Fruit fly (Drosophila melanogaster) whole organism, embryonic: ENCODE measurements around the gene CG14277.

Experiments used
- Abd-B ChIP-seq: fragments of 200-800 bp; sonication (Bioruptor generic); optimal IDR thresholded peaks from 2 replicates; lab custom pipeline; 2018; ENCODE audit warnings: missing biosample characterization, mild to moderate bottlenecking, missing genetic modification characterization, moderate library complexity
- Ada2b ChIP-seq: fragments of 200-800 bp; sonication (Bioruptor generic); IDR thresholded peaks from 2 replicates; pipeline ENCODE4 v1.3.6; 2022; ENCODE audit warnings: missing biosample characterization, missing genetic modification characterization
- CG1024 ChIP-seq: fragments of 200-800 bp; sonication (Bioruptor generic); IDR thresholded peaks from 2 replicates; pipeline ENCODE4 v1.3.6; 2022; ENCODE audit warnings: missing biosample characterization, missing genetic modification characterization
- CG11093 ChIP-seq: fragments of 200-800 bp; sonication (Bioruptor generic); IDR thresholded peaks from 3 replicates; pipeline ENCODE4 v1.3.6; 2022; ENCODE audit warnings: missing biosample characterization, missing genetic modification characterization
- CG12299 ChIP-seq: fragments of 200-800 bp; sonication (Bioruptor generic); optimal IDR thresholded peaks from 2 replicates; lab custom pipeline; 2018; ENCODE audit warnings: missing biosample characterization, mild to moderate bottlenecking, missing genetic modification characterization
- CG12391 ChIP-seq: fragments of 200-800 bp; sonication (Bioruptor generic); optimal IDR thresholded peaks from 3 replicates; lab custom pipeline; 2018; ENCODE audit warnings: missing biosample characterization, mild to moderate bottlenecking, missing genetic modification characterization, moderate library complexity
- CG14667 ChIP-seq: fragments of 200-800 bp; sonication (Bioruptor generic); IDR thresholded peaks from 2 replicates; pipeline ENCODE4 v1.3.6; 2022; ENCODE audit warnings: missing biosample characterization, missing genetic modification characterization
- CG14710 ChIP-seq: fragments of 200-800 bp; sonication (Bioruptor generic); optimal IDR thresholded peaks from 3 replicates; lab custom pipeline; 2019; ENCODE audit warnings: missing biosample characterization, mild to moderate bottlenecking, missing genetic modification characterization, moderate library complexity
- CG15073 ChIP-seq: fragments of 200-800 bp; sonication (Bioruptor generic); optimal IDR thresholded peaks from 2 replicates; lab custom pipeline; 2016; ENCODE audit warnings: missing biosample characterization, missing genetic modification characterization
- CG17328 ChIP-seq: fragments of 200-800 bp; sonication (Bioruptor generic); IDR thresholded peaks from 2 replicates; pipeline ENCODE4 v1.3.6; 2022; ENCODE audit warnings: missing biosample characterization, missing genetic modification characterization
- CG17359 ChIP-seq: fragments of 200-800 bp; sonication (Bioruptor generic); optimal IDR thresholded peaks from 3 replicates; lab custom pipeline; 2018; ENCODE audit warnings: missing biosample characterization, mild to moderate bottlenecking, missing genetic modification characterization, moderate library complexity
- CG17568 ChIP-seq: fragments of 200-800 bp; sonication (Bioruptor generic); optimal IDR thresholded peaks from 2 replicates; lab custom pipeline; 2018; ENCODE audit warnings: missing biosample characterization, mild to moderate bottlenecking, missing genetic modification characterization, moderate library complexity
- CG17912 ChIP-seq: fragments of 200-800 bp; sonication (Bioruptor generic); optimal IDR thresholded peaks from 2 replicates; lab custom pipeline; 2018; ENCODE audit warnings: missing biosample characterization, mild to moderate bottlenecking, missing genetic modification characterization
- CG1792 ChIP-seq: fragments of 200-800 bp; sonication (Bioruptor generic); optimal IDR thresholded peaks from 2 replicates; lab custom pipeline; 2016; ENCODE audit warnings: missing biosample characterization, missing genetic modification characterization
- CG18476 ChIP-seq: fragments of 200-800 bp; sonication (Bioruptor generic); optimal IDR thresholded peaks from 2 replicates; lab custom pipeline; 2016; ENCODE audit warnings: missing biosample characterization, mild to moderate bottlenecking, missing genetic modification characterization
- CG2116 ChIP-seq: fragments of 200-800 bp; sonication (Bioruptor generic); optimal IDR thresholded peaks from 3 replicates; lab custom pipeline; 2018; ENCODE audit warnings: missing biosample characterization, mild to moderate bottlenecking, missing genetic modification characterization
- CG2889 ChIP-seq: fragments of 200-800 bp; sonication (Bioruptor generic); IDR thresholded peaks from 3 replicates; pipeline ENCODE4 v1.3.6; 2022; ENCODE audit warnings: missing biosample characterization, missing genetic modification characterization
- CG31388 ChIP-seq: fragments of 200-800 bp; sonication (Bioruptor generic); optimal IDR thresholded peaks from 2 replicates; lab custom pipeline; 2016; ENCODE audit warnings: missing biosample characterization, missing genetic modification characterization
- CG34422 ChIP-seq: fragments of 200-800 bp; sonication (Bioruptor generic); IDR thresholded peaks from 3 replicates; pipeline ENCODE4 v1.3.6; 2022; ENCODE audit warnings: missing biosample characterization, missing genetic modification characterization
- CG4424 ChIP-seq: fragments of 200-800 bp; sonication (Bioruptor generic); optimal IDR thresholded peaks from 3 replicates; lab custom pipeline; 2016; ENCODE audit warnings: missing biosample characterization, missing genetic modification characterization
- CG6765 ChIP-seq: fragments of 200-800 bp; sonication (Bioruptor generic); optimal IDR thresholded peaks from 3 replicates; lab custom pipeline; 2017; ENCODE audit warnings: missing biosample characterization, mild to moderate bottlenecking, missing genetic modification characterization
- CG6791 ChIP-seq: fragments of 200-800 bp; sonication (Bioruptor generic); IDR thresholded peaks from 3 replicates; pipeline ENCODE4 v1.3.6; 2022; ENCODE audit warnings: missing biosample characterization, missing genetic modification characterization; ENCODE audit not compliant: partially characterized antibody
- CG8924 ChIP-seq: fragments of 200-800 bp; optimal IDR thresholded peaks from 3 replicates; lab custom pipeline; 2019; ENCODE audit warnings: missing biosample characterization, mild to moderate bottlenecking, missing genetic modification characterization, moderate library complexity
- CG9609 ChIP-seq: fragments of 200-800 bp; sonication (Bioruptor generic); optimal IDR thresholded peaks from 3 replicates; lab custom pipeline; 2016; ENCODE audit warnings: missing biosample characterization, missing genetic modification characterization
- Dip2 ChIP-seq: fragments of 200-800 bp; sonication (Bioruptor generic); IDR thresholded peaks from 2 replicates; pipeline ENCODE4 v1.3.6; 2022; ENCODE audit warnings: missing biosample characterization, missing genetic modification characterization
- E2f1 ChIP-seq: fragments of 200-800 bp; sonication (Bioruptor generic); IDR thresholded peaks from 2 replicates; pipeline ENCODE4 v1.3.6; 2022; ENCODE audit warnings: missing biosample characterization, missing genetic modification characterization
- ERR ChIP-seq: fragments of 200-800 bp; sonication (Bioruptor generic); optimal IDR thresholded peaks from 2 replicates; lab custom pipeline; 2016; ENCODE audit warnings: missing biosample characterization, missing genetic modification characterization
- Ets97D ChIP-seq: fragments of 200-800 bp; sonication (Bioruptor generic); optimal IDR thresholded peaks from 3 replicates; lab custom pipeline; 2016; ENCODE audit warnings: missing biosample characterization, missing genetic modification characterization
- Fer2 ChIP-seq: fragments of 200-800 bp; sonication (Bioruptor generic); optimal IDR thresholded peaks from 2 replicates; lab custom pipeline; 2018; ENCODE audit warnings: missing biosample characterization, mild to moderate bottlenecking, missing genetic modification characterization, moderate library complexity
- Gug ChIP-seq: fragments of 200-800 bp; sonication (Bioruptor generic); IDR thresholded peaks from 4 replicates; pipeline ENCODE4 v1.3.6; 2022; ENCODE audit warnings: missing biosample characterization, missing genetic modification characterization
- Lim3 ChIP-seq: fragments of 200-800 bp; sonication (Bioruptor generic); IDR thresholded peaks from 2 replicates; pipeline ENCODE4 v1.3.6; 2022; ENCODE audit warnings: missing biosample characterization, missing genetic modification characterization
- Mad ChIP-seq: fragments of 200-800 bp; sonication (Bioruptor generic); optimal IDR thresholded peaks from 2 replicates; lab custom pipeline; 2016; ENCODE audit warnings: missing biosample characterization, missing genetic modification characterization
- Med ChIP-seq: fragments of 200-800 bp; sonication (Bioruptor generic); peaks from one replicate; lab custom pipeline; 2016; ENCODE audit warnings: missing biosample characterization, missing genetic modification characterization, mild to moderate bottlenecking, inconsistent platforms, moderate library complexity
- Mes4 ChIP-seq: fragments of 200-800 bp; sonication (Bioruptor generic); optimal IDR thresholded peaks from 2 replicates; lab custom pipeline; 2016; ENCODE audit warnings: missing biosample characterization, missing genetic modification characterization
- Scr ChIP-seq: fragments of 200-800 bp; sonication (Bioruptor generic); IDR thresholded peaks from 2 replicates; pipeline ENCODE4 v1.3.6; 2022; ENCODE audit warnings: missing biosample characterization, missing genetic modification characterization; ENCODE audit not compliant: partially characterized antibody
- Usf ChIP-seq: fragments of 200-800 bp; sonication (Bioruptor generic); optimal IDR thresholded peaks from 2 replicates; lab custom pipeline; 2017; ENCODE audit warnings: missing genotype, missing biosample characterization, missing genetic modification characterization
- caup ChIP-seq: fragments of 200-800 bp; sonication (Bioruptor generic); optimal IDR thresholded peaks from 3 replicates; lab custom pipeline; 2017; ENCODE audit warnings: missing biosample characterization, mild to moderate bottlenecking, missing genetic modification characterization, moderate library complexity; ENCODE audit not compliant: severe bottlenecking
- chif ChIP-seq, 2 experiments: fragments of 200-800 bp; sonication (Bioruptor generic); optimal IDR thresholded peaks; 3 replicates each; lab custom pipeline; 2016; ENCODE audit warnings: missing biosample characterization in 2 of 2, missing genetic modification characterization in 2 of 2
- chinmo ChIP-seq: fragments of 200-800 bp; sonication (Bioruptor generic); IDR thresholded peaks from 4 replicates; pipeline ENCODE4 v1.3.6; 2022; ENCODE audit warnings: missing biosample characterization, missing genetic modification characterization; ENCODE audit not compliant: partially characterized antibody
- chm ChIP-seq: fragments of 200-800 bp; sonication (Bioruptor generic); IDR thresholded peaks from 2 replicates; pipeline ENCODE4 v1.3.6; 2022; ENCODE audit warnings: missing biosample characterization, missing genetic modification characterization
- dati ChIP-seq: fragments of 200-800 bp; sonication (Bioruptor generic); IDR thresholded peaks from 2 replicates; pipeline ENCODE4 v1.3.6; 2022; ENCODE audit warnings: missing biosample characterization, missing genetic modification characterization
- dysf ChIP-seq: fragments of 200-800 bp; sonication (Bioruptor generic); IDR thresholded peaks from 3 replicates; pipeline ENCODE4 v1.3.6; 2022; ENCODE audit warnings: missing biosample characterization, missing genetic modification characterization
- ham ChIP-seq: fragments of 200-800 bp; sonication (Bioruptor generic); IDR thresholded peaks from 2 replicates; pipeline ENCODE4 v1.3.6; 2022; ENCODE audit warnings: missing biosample characterization, missing genetic modification characterization
- hth ChIP-seq: fragments of >200 bp; optimal IDR thresholded peaks from 2 replicates; lab custom pipeline; 2017; ENCODE audit warnings: inconsistent platforms
- mld ChIP-seq: fragments of 200-800 bp; sonication (Bioruptor generic); IDR thresholded peaks from 3 replicates; pipeline ENCODE4 v1.3.6; 2022; ENCODE audit warnings: missing biosample characterization, missing genetic modification characterization; ENCODE audit not compliant: partially characterized antibody
- nau ChIP-seq: fragments of 200-800 bp; sonication (Bioruptor generic); optimal IDR thresholded peaks from 3 replicates; lab custom pipeline; 2017; ENCODE audit warnings: missing biosample characterization, mild to moderate bottlenecking, missing genetic modification characterization, missing genetic modification reagents
- org-1 ChIP-seq: fragments of 200-800 bp; sonication (Bioruptor generic); optimal IDR thresholded peaks from 2 replicates; lab custom pipeline; 2017; ENCODE audit warnings: missing biosample characterization, missing genetic modification characterization
- phol ChIP-seq: fragments of 200-800 bp; sonication (Bioruptor generic); optimal IDR thresholded peaks from 3 replicates; lab custom pipeline; 2018; ENCODE audit warnings: missing biosample characterization, mild to moderate bottlenecking, missing genetic modification characterization, moderate library complexity
- pros ChIP-seq: fragments of 200-800 bp; sonication (Bioruptor generic); optimal IDR thresholded peaks from 3 replicates; lab custom pipeline; 2019; ENCODE audit warnings: missing biosample characterization, mild to moderate bottlenecking, missing genetic modification characterization, moderate library complexity
- scrt ChIP-seq: fragments of 200-800 bp; sonication (Bioruptor generic); optimal IDR thresholded peaks from 2 replicates; lab custom pipeline; 2018; ENCODE audit warnings: missing biosample characterization, mild to moderate bottlenecking, missing genetic modification characterization, moderate library complexity
- sens ChIP-seq: fragments of 200-800 bp; sonication (Bioruptor generic); peaks from one replicate; lab custom pipeline; 2016; ENCODE audit warnings: missing biosample characterization, missing genetic modification characterization
- tio ChIP-seq: fragments of 200-800 bp; sonication (Bioruptor generic); optimal IDR thresholded peaks from 2 replicates; lab custom pipeline; 2017; ENCODE audit warnings: missing biosample characterization, missing genetic modification characterization, inconsistent platforms

CG14277 gene

DNA sequence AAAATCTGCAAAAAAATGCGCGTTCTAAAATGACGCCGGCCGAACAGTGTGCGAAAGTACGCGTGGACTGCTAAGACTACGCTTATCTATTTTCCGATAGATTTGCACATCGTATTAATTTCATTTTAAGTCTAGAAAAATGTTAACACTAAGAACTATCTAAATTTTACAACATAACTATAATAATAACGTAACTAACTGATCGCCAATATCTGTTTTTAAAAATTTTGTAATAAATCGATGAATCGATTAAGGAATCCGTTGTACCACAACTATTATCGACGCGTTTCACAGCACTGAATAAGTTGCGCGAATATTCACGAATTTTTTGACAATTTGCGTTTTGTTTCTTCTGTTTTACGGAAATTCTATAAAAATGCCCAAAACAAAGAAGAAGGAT, 31.2 kb upstream of the CG14277 start, which contains the start of gene Ssb-c31a (continued):
- TF ChIP-seq scrt = peak; percentile 6
- TF ChIP-seq CG6791 (GFP tag; lab: Robert Waterston, UW) = no peak
- TF ChIP-seq ERR (GFP tag; lab: Kevin White, UChicago) = peak; percentile 4
- peak; percentile 57 for TF ChIP-seq CG12391 (tag; lab: Kevin White, UChicago)
- peak; percentile 15 for TF ChIP-seq Fer2 (tag; lab: Kevin White, UChicago)
- TF ChIP-seq CG4424 (GFP tag; lab: Kevin White, UChicago) = peak; percentile 39
- TF ChIP-seq chif (GFP tag; optimal IDR thresholded peaks at IDR 0.05; lab: Kevin White, UChicago) = peak in 1 of 2 experiments; percentile 35
- no peak for TF ChIP-seq chm (GFP tag; lab: Robert Waterston, UW)
- peak; percentile 93 for TF ChIP-seq sens (GFP tag; lab: Kevin White, UChicago)
- TF ChIP-seq CG34422 = peak; percentile 29; the same call in 1 of the 3 replicates
- no peak for TF ChIP-seq CG17568 (GFP tag; lab: Kevin White, UChicago)
- 0 out of 4 replicates have a peak, but pooled peaks have one; percentile 47 for TF ChIP-seq chinmo (GFP tag; lab: Robert Waterston, UW)
- TF ChIP-seq Usf (GFP tag; lab: Kevin White, UChicago) = no peak
- TF ChIP-seq nau (GFP tag; lab: Kevin White, UChicago) = peak; percentile 0
- peak; percentile 28 for TF ChIP-seq Abd-B
- TF ChIP-seq hth (lab: Kevin White, UChicago) = no peak
- no peak for TF ChIP-seq CG2889 (GFP tag; lab: Robert Waterston, UW)
- peak; percentile 28; the same call in 1 of the 2 replicates for TF ChIP-seq CG17328
- no peak for TF ChIP-seq E2f1 (GFP tag; lab: Robert Waterston, UW)
- peak; percentile 24 for TF ChIP-seq CG17359 (tag; lab: Kevin White, UChicago)
- TF ChIP-seq Gug (GFP tag; lab: Robert Waterston, UW) = no peak
- peak; percentile 55 for TF ChIP-seq CG1792 (GFP tag; lab: Kevin White, UChicago)
- TF ChIP-seq CG31388 (GFP tag; lab: Kevin White, UChicago) = no peak
- no peak for TF ChIP-seq tio (GFP tag; lab: Kevin White, UChicago)
- no peak for TF ChIP-seq Mes4 (GFP tag; lab: Kevin White, UChicago)
- no peak for TF ChIP-seq CG14667 (GFP tag; lab: Robert Waterston, UW)
- peak; percentile 28; the same call in 1 of the 3 replicates for TF ChIP-seq dysf
- TF ChIP-seq Lim3 (GFP tag; lab: Robert Waterston, UW) = no peak
- no peak for TF ChIP-seq CG15073 (GFP tag; lab: Kevin White, UChicago)
- no peak for TF ChIP-seq mld
- TF ChIP-seq org-1 (GFP tag; lab: Kevin White, UChicago) = no peak
- TF ChIP-seq Dip2 (GFP tag; lab: Robert Waterston, UW) = no peak
- TF ChIP-seq phol (tag; lab: Kevin White, UChicago) = peak; percentile 73
- peak; percentile 60 for TF ChIP-seq CG12299 (tag; lab: Kevin White, UChicago)
- TF ChIP-seq Ets97D = peak; percentile 66
- TF ChIP-seq CG2116 = peak; percentile 79
- peak; percentile 47 for TF ChIP-seq caup (GFP tag; lab: Kevin White, UChicago)
- TF ChIP-seq Med = peak; percentile 89
- TF ChIP-seq CG9609 (GFP tag; lab: Kevin White, UChicago) = peak; percentile 4
- no peak for TF ChIP-seq ham (GFP tag; lab: Robert Waterston, UW)
- TF ChIP-seq CG11093 (GFP tag; lab: Robert Waterston, UW) = no peak
- TF ChIP-seq CG17912 (GFP tag; lab: Kevin White, UChicago) = no peak
- peak; percentile 71 for TF ChIP-seq CG14710
- TF ChIP-seq CG18476 (GFP tag; lab: Kevin White, UChicago) = peak; percentile 49
- TF ChIP-seq CG8924 = peak; percentile 23
- TF ChIP-seq dati (GFP tag; lab: Robert Waterston, UW) = no peak
- no peak for TF ChIP-seq CG6765
- TF ChIP-seq Ada2b = no peak
- TF ChIP-seq CG1024 = no peak
- TF ChIP-seq Scr (GFP tag; lab: Robert Waterston, UW) = peak; percentile 86
- peak; percentile 58 for TF ChIP-seq Mad (GFP tag; lab: Kevin White, UChicago)
- no peak for TF ChIP-seq pros (GFP tag; lab: Kevin White, UChicago)
